ENCODE assay signal across 1 fruit fly cellular context in genomic region chr3L:20518805-20519503, dm6.
A peak's percentile ranks its signal among the peaks of the same experiment; 100 is the strongest.
TF ChIP-seq lines count a peak whose summit lies in the region.

BNIP3 (minus strand) TSS chr3L:20519393.

TF ChIP-seq in whole organism, embryonic, 481 proteins besides CTCF, POLR2A, EP300 and RAD21 (continued from another document):
- TF ChIP-seq CG1602 (GFP tag; optimal IDR thresholded peaks at IDR 0.05; lab: Kevin White, UChicago) (no peak), Deaf1 (tag; optimal IDR thresholded peaks at IDR 0.05; lab: Kevin White, UChicago) (peak; percentile 66), nmo (GFP tag; optimal IDR thresholded peaks at IDR 0.05; lab: Kevin White, UChicago) (peak; percentile 21), CG8290 (GFP tag; optimal IDR thresholded peaks at IDR 0.05; lab: Kevin White, UChicago) (no peak), CG8290 (tag; optimal IDR thresholded peaks at IDR 0.05; lab: Kevin White, UChicago) (peak in 1 of 2 experiments; percentile 68), phol (tag; optimal IDR thresholded peaks at IDR 0.05; lab: Kevin White, UChicago) (peak; percentile 22), CG18619 (GFP tag; optimal IDR thresholded peaks at IDR 0.05; lab: Kevin White, UChicago) (peak; percentile 27), CG11085 (GFP tag; IDR thresholded peaks at IDR 0.05; lab: Robert Waterston, UW) (no peak), CG2712 (tag; optimal IDR thresholded peaks at IDR 0.05; lab: Kevin White, UChicago) (peak; percentile 6), hbn (GFP tag; IDR thresholded peaks at IDR 0.05; lab: Robert Waterston, UW; ENCODE audit: partially characterized antibody) (no peak), CG6689 (GFP tag; IDR thresholded peaks at IDR 0.05; lab: Robert Waterston, UW) (no peak), CG31365 (tag; optimal IDR thresholded peaks at IDR 0.05; lab: Kevin White, UChicago) (peak; percentile 8), YL-1 (GFP tag; optimal IDR thresholded peaks at IDR 0.05; lab: Kevin White, UChicago) (peak; percentile 93), MESR4 (GFP tag; optimal IDR thresholded peaks at IDR 0.05; lab: Kevin White, UChicago) (peak; percentile 84), CG2129 (GFP tag; IDR thresholded peaks at IDR 0.05; lab: Robert Waterston, UW; ENCODE audit: partially characterized antibody) (no peak), CG17359 (tag; optimal IDR thresholded peaks at IDR 0.05; lab: Kevin White, UChicago) (peak; percentile 20), gfzf (GFP tag; optimal IDR thresholded peaks at IDR 0.05; lab: Kevin White, UChicago) (peak; percentile 82), psq (GFP tag; optimal IDR thresholded peaks at IDR 0.05; lab: Kevin White, UChicago) (peak; percentile 58), Asciz (GFP tag; optimal IDR thresholded peaks at IDR 0.05; lab: Kevin White, UChicago) (no peak), ssp (GFP tag; IDR thresholded peaks at IDR 0.05; lab: Robert Waterston, UW) (no peak), Aef1 (GFP tag; IDR thresholded peaks at IDR 0.05; lab: Robert Waterston, UW) (peak; percentile 23; the same call in 1 of the 3 replicates), Nf-YC (tag; optimal IDR thresholded peaks at IDR 0.05; lab: Kevin White, UChicago) (peak; percentile 57), CG12299 (tag; optimal IDR thresholded peaks at IDR 0.05; lab: Kevin White, UChicago) (peak; percentile 8), Tbp (GFP tag; optimal IDR thresholded peaks at IDR 0.05; lab: Kevin White, UChicago) (no peak), caup (GFP tag; optimal IDR thresholded peaks at IDR 0.05; lab: Kevin White, UChicago; ENCODE audit: severe bottlenecking) (no peak), HmgZ (tag; optimal IDR thresholded peaks at IDR 0.05; lab: Kevin White, UChicago) (peak; percentile 47), NK7.1 (GFP tag; optimal IDR thresholded peaks at IDR 0.05; lab: Kevin White, UChicago) (no peak), NfI (GFP tag; optimal IDR thresholded peaks at IDR 0.05; lab: Kevin White, UChicago) (no peak), Drgx (GFP tag; IDR thresholded peaks at IDR 0.05; lab: Robert Waterston, UW) (0 out of 2 replicates have a peak, but pooled peaks have one; percentile 2), CG4424 (GFP tag; optimal IDR thresholded peaks at IDR 0.05; lab: Kevin White, UChicago) (no peak), CG6854 (GFP tag; optimal IDR thresholded peaks at IDR 0.05; lab: Kevin White, UChicago) (no peak), CG5245 (GFP tag; optimal IDR thresholded peaks at IDR 0.05; lab: Kevin White, UChicago) (no peak), vvl (GFP tag; IDR thresholded peaks at IDR 0.05; lab: Robert Waterston, UW) (0 out of 2 replicates have a peak, but pooled peaks have one; percentile 22), E2f2 (GFP tag; IDR thresholded peaks at IDR 0.05; lab: Robert Waterston, UW) (peak; percentile 85), nerfin-2 (GFP tag; IDR thresholded peaks at IDR 0.05; lab: Robert Waterston, UW; ENCODE audit: partially characterized antibody) (no peak), Opbp (GFP tag; IDR thresholded peaks at IDR 0.05; lab: Robert Waterston, UW; ENCODE audit: partially characterized antibody) (peak; percentile 38; the same call in 2 of the 3 replicates), CG15514 (GFP tag; optimal IDR thresholded peaks at IDR 0.05; lab: Kevin White, UChicago) (peak; percentile 30), Bteb2 (GFP tag; optimal IDR thresholded peaks at IDR 0.05; lab: Kevin White, UChicago) (no peak), amos (GFP tag; IDR thresholded peaks at IDR 0.05; lab: Robert Waterston, UW; ENCODE audit: partially characterized antibody) (peak; percentile 41; the same call in 1 of the 2 replicates), CG9932 (GFP tag; IDR thresholded peaks at IDR 0.05; lab: Robert Waterston, UW) (no peak), row (GFP tag; IDR thresholded peaks at IDR 0.05; lab: Robert Waterston, UW) (no peak), CG11504 (tag; optimal IDR thresholded peaks at IDR 0.05; lab: Kevin White, UChicago) (peak; percentile 46), CG34422 (GFP tag; IDR thresholded peaks at IDR 0.05; lab: Robert Waterston, UW) (peak; percentile 23; the same call in 1 of the 3 replicates), sqz (GFP tag; optimal IDR thresholded peaks at IDR 0.05; lab: Kevin White, UChicago) (peak; percentile 69), mld (GFP tag; IDR thresholded peaks at IDR 0.05; lab: Robert Waterston, UW; ENCODE audit: partially characterized antibody) (no peak), CG30020 (tag; optimal IDR thresholded peaks at IDR 0.05; lab: Kevin White, UChicago) (no peak), Antp (GFP tag; optimal IDR thresholded peaks at IDR 0.05; lab: Kevin White, UChicago) (no peak), CG7786 (GFP tag; optimal IDR thresholded peaks at IDR 0.05; lab: Kevin White, UChicago) (no peak), CG12769 (tag; optimal IDR thresholded peaks at IDR 0.05; lab: Kevin White, UChicago) (peak; percentile 3), eyg (GFP tag; optimal IDR thresholded peaks at IDR 0.05; lab: Kevin White, UChicago) (no peak), CG4730 (GFP tag; IDR thresholded peaks at IDR 0.05; lab: Robert Waterston, UW) (no peak), eve (GFP tag; optimal IDR thresholded peaks at IDR 0.05; lab: Kevin White, UChicago) (peak in 1 of 2 experiments; percentile 68), CG1024 (GFP tag; IDR thresholded peaks at IDR 0.05; lab: Robert Waterston, UW) (peak; percentile 6; the same call in 1 of the 2 replicates), CG14014 (GFP tag; IDR thresholded peaks at IDR 0.05; lab: Robert Waterston, UW) (no peak), CG10543 (GFP tag; optimal IDR thresholded peaks at IDR 0.05; lab: Kevin White, UChicago) (peak; percentile 68), Lhr (GFP tag; optimal IDR thresholded peaks at IDR 0.05; lab: Kevin White, UChicago) (peak; percentile 38), Jarid2 (GFP tag; optimal IDR thresholded peaks at IDR 0.05; lab: Kevin White, UChicago) (peak; percentile 24), oc (tag; optimal IDR thresholded peaks at IDR 0.05; lab: Kevin White, UChicago) (peak; percentile 26), h (optimal IDR thresholded peaks at IDR 0.05; lab: Kevin White, UChicago) (no peak)
